Fruit fly (Drosophila melanogaster) whole organism, embryonic: ENCODE data around the gene kri.

Source experiments
- CG10959 ChIP-seq: fragments of 200-800 bp; sonication (Bioruptor generic); IDR thresholded peaks from 2 replicates; pipeline ENCODE4 v1.3.6; 2022; ENCODE audit warnings: missing biosample characterization, missing genetic modification characterization
- CG11504 ChIP-seq: fragments of 200-800 bp; sonication (Bioruptor generic); optimal IDR thresholded peaks from 3 replicates; lab custom pipeline; 2019; ENCODE audit warnings: missing biosample characterization, mild to moderate bottlenecking, missing genetic modification characterization, moderate library complexity
- CG13287 ChIP-seq: fragments of 200-800 bp; sonication (Bioruptor generic); IDR thresholded peaks from 2 replicates; pipeline ENCODE4 v1.3.6; 2022; ENCODE audit warnings: missing biosample characterization, missing genetic modification characterization; ENCODE audit not compliant: partially characterized antibody
- CG15269 ChIP-seq: fragments of 200-800 bp; sonication (Bioruptor generic); optimal IDR thresholded peaks from 2 replicates; lab custom pipeline; 2018; ENCODE audit warnings: missing biosample characterization, mild to moderate bottlenecking, missing genetic modification characterization, moderate library complexity
- CG15514 ChIP-seq: fragments of 200-800 bp; sonication (Bioruptor generic); optimal IDR thresholded peaks from 3 replicates; lab custom pipeline; 2017; ENCODE audit warnings: missing biosample characterization, missing genetic modification characterization, mild to moderate bottlenecking, moderate library complexity, missing genetic modification reagents
- CG15601 ChIP-seq: fragments of 200-800 bp; sonication (Bioruptor generic); optimal IDR thresholded peaks from 3 replicates; lab custom pipeline; 2019; ENCODE audit warnings: missing biosample characterization, mild to moderate bottlenecking, missing genetic modification characterization, moderate library complexity
- CG18764 ChIP-seq: fragments of 200-800 bp; sonication (Bioruptor generic); optimal IDR thresholded peaks from 3 replicates; lab custom pipeline; 2016; ENCODE audit warnings: missing biosample characterization, missing genetic modification characterization
- CG2116 ChIP-seq: fragments of 200-800 bp; sonication (Bioruptor generic); optimal IDR thresholded peaks from 3 replicates; lab custom pipeline; 2018; ENCODE audit warnings: missing biosample characterization, mild to moderate bottlenecking, missing genetic modification characterization
- CG3163 ChIP-seq: fragments of 200-800 bp; sonication (Bioruptor generic); optimal IDR thresholded peaks from 3 replicates; lab custom pipeline; 2016; ENCODE audit warnings: missing biosample characterization, missing genetic modification characterization
- CG32532 ChIP-seq: fragments of 200-800 bp; sonication (Bioruptor generic); IDR thresholded peaks from 2 replicates; pipeline ENCODE4 v1.3.6; 2022; ENCODE audit warnings: missing biosample characterization, missing genetic modification characterization
- CG33213 ChIP-seq: fragments of 200-800 bp; sonication (Bioruptor generic); optimal IDR thresholded peaks from 3 replicates; lab custom pipeline; 2016; ENCODE audit warnings: missing biosample characterization, missing genetic modification characterization
- CG34224 ChIP-seq: fragments of 200-800 bp; sonication (Bioruptor generic); IDR thresholded peaks from 3 replicates; pipeline ENCODE4 v1.3.6; 2022; ENCODE audit warnings: missing biosample characterization, missing genetic modification characterization; ENCODE audit not compliant: partially characterized antibody
- CG4707 ChIP-seq: fragments of 200-800 bp; sonication (Bioruptor generic); optimal IDR thresholded peaks from 2 replicates; lab custom pipeline; 2018; ENCODE audit warnings: missing biosample characterization, mild to moderate bottlenecking, missing genetic modification characterization, moderate library complexity
- CG6654 ChIP-seq: fragments of 200-800 bp; sonication (Bioruptor generic); optimal IDR thresholded peaks from 2 replicates; lab custom pipeline; 2017; ENCODE audit warnings: missing biosample characterization, mild to moderate bottlenecking, missing genetic modification characterization
- CG6689 ChIP-seq: fragments of 200-800 bp; sonication (Bioruptor generic); IDR thresholded peaks from 2 replicates; pipeline ENCODE4 v1.3.6; 2022; ENCODE audit warnings: missing biosample characterization, missing genetic modification characterization
- CG6791 ChIP-seq: fragments of 200-800 bp; sonication (Bioruptor generic); IDR thresholded peaks from 3 replicates; pipeline ENCODE4 v1.3.6; 2022; ENCODE audit warnings: missing biosample characterization, missing genetic modification characterization; ENCODE audit not compliant: partially characterized antibody
- E2f2 ChIP-seq: fragments of 200-800 bp; sonication (Bioruptor generic); IDR thresholded peaks from 2 replicates; pipeline ENCODE4 v1.3.6; 2022; ENCODE audit warnings: missing biosample characterization, missing genetic modification characterization
- Fer2 ChIP-seq: fragments of 200-800 bp; sonication (Bioruptor generic); optimal IDR thresholded peaks from 2 replicates; lab custom pipeline; 2018; ENCODE audit warnings: missing biosample characterization, mild to moderate bottlenecking, missing genetic modification characterization, moderate library complexity
- GATAe ChIP-seq: fragments of 200-800 bp; sonication (Bioruptor generic); conservative IDR thresholded peaks from 2 replicates; pipeline ENCODE4 v1.3.6; 2022; ENCODE audit warnings: missing biosample characterization, missing genetic modification characterization
- Hmr ChIP-seq: fragments of 200-800 bp; sonication (Bioruptor generic); optimal IDR thresholded peaks from 3 replicates; lab custom pipeline; 2017; ENCODE audit warnings: mild to moderate bottlenecking, missing biosample characterization, missing genetic modification reagents, missing genetic modification characterization
- Hr51 ChIP-seq, 2 experiments: fragments of 200-800 bp; sonication (Bioruptor generic); optimal IDR thresholded peaks; 2 replicates in 1 of 2; 3 replicates in 1 of 2; lab custom pipeline; 2016 to 2018; ENCODE audit warnings: missing biosample characterization in 2 of 2, missing genetic modification characterization in 2 of 2, mild to moderate bottlenecking in 1 of 2, moderate library complexity in 1 of 2
- Trl ChIP-seq, 3 experiments: fragments of >200 bp in 2 of 3; fragments of 200-800 bp in 1 of 3; sonication (Bioruptor generic) in 1 of 3; optimal IDR thresholded peaks; 2 replicates in 1 of 3; 3 replicates in 2 of 3; lab custom pipeline; 2016 to 2017; ENCODE audit warnings: missing biosample characterization in 1 of 3, missing genetic modification characterization in 1 of 3
- amos ChIP-seq: fragments of 200-800 bp; sonication (Bioruptor generic); IDR thresholded peaks from 2 replicates; pipeline ENCODE4 v1.3.6; 2022; ENCODE audit warnings: missing biosample characterization, missing genetic modification characterization; ENCODE audit not compliant: partially characterized antibody
- bigmax ChIP-seq: fragments of 200-800 bp; sonication (Bioruptor generic); optimal IDR thresholded peaks from 2 replicates; lab custom pipeline; 2018; ENCODE audit warnings: missing biosample characterization, mild to moderate bottlenecking, missing genetic modification characterization
- cad ChIP-seq: fragments of >200 bp; optimal IDR thresholded peaks from 2 replicates; lab custom pipeline; 2017; ENCODE audit warnings: missing biosample characterization, missing genetic modification characterization
- chinmo ChIP-seq: fragments of 200-800 bp; sonication (Bioruptor generic); IDR thresholded peaks from 4 replicates; pipeline ENCODE4 v1.3.6; 2022; ENCODE audit warnings: missing biosample characterization, missing genetic modification characterization; ENCODE audit not compliant: partially characterized antibody
- crol ChIP-seq: fragments of 200-800 bp; sonication (Bioruptor generic); IDR thresholded peaks from 2 replicates; pipeline ENCODE4 v1.3.6; 2022; ENCODE audit warnings: missing biosample characterization, missing genetic modification characterization
- en ChIP-seq: fragments of 200-800 bp; sonication (Bioruptor generic); optimal IDR thresholded peaks from 2 replicates; lab custom pipeline; 2016; ENCODE audit warnings: missing biosample characterization, missing genetic modification characterization
- exex ChIP-seq: fragments of 200-800 bp; sonication (Bioruptor generic); optimal IDR thresholded peaks from 4 replicates; lab custom pipeline; 2018; ENCODE audit warnings: missing biosample characterization, mild to moderate bottlenecking, missing genetic modification characterization, moderate library complexity
- fru ChIP-seq: fragments of >200 bp; optimal IDR thresholded peaks from 2 replicates; lab custom pipeline; 2017
- gcm ChIP-seq: fragments of 200-800 bp; sonication (Bioruptor generic); optimal IDR thresholded peaks from 2 replicates; lab custom pipeline; 2019; ENCODE audit warnings: missing biosample characterization, mild to moderate bottlenecking, missing genetic modification characterization, moderate library complexity
- gsb ChIP-seq: fragments of 200-800 bp; sonication (Bioruptor generic); IDR thresholded peaks from 2 replicates; pipeline ENCODE4 v1.3.6; 2022; ENCODE audit warnings: missing biosample characterization, missing genetic modification characterization
- hkb ChIP-seq, 2 experiments: fragments of 200-800 bp in 1 of 2; fragments of >200 bp in 1 of 2; sonication (Bioruptor generic) in 1 of 2; IDR thresholded peaks in 1 of 2; optimal IDR thresholded peaks in 1 of 2; 2 replicates each; pipeline versions ENCODE4 v1.3.6 to Lab custom; 2017 to 2022; ENCODE audit warnings: missing biosample characterization in 1 of 2, missing genetic modification characterization in 1 of 2
- knrl ChIP-seq: fragments of 200-800 bp; sonication (Bioruptor generic); IDR thresholded peaks from 3 replicates; pipeline ENCODE4 v1.3.6; 2022; ENCODE audit warnings: missing biosample characterization, missing genetic modification characterization; ENCODE audit not compliant: partially characterized antibody
- lmd ChIP-seq: fragments of 200-800 bp; sonication (Bioruptor generic); IDR thresholded peaks from 2 replicates; pipeline ENCODE4 v1.3.6; 2022; ENCODE audit warnings: missing biosample characterization, missing genetic modification characterization
- oc ChIP-seq: fragments of 200-800 bp; sonication (Bioruptor generic); optimal IDR thresholded peaks from 2 replicates; lab custom pipeline; 2018; ENCODE audit warnings: missing biosample characterization, mild to moderate bottlenecking, missing genetic modification characterization, moderate library complexity
- sens ChIP-seq: fragments of 200-800 bp; sonication (Bioruptor generic); peaks from one replicate; lab custom pipeline; 2016; ENCODE audit warnings: missing biosample characterization, missing genetic modification characterization
- seq ChIP-seq: fragments of 200-800 bp; sonication (Bioruptor generic); IDR thresholded peaks from 2 replicates; pipeline ENCODE4 v1.3.6; 2022; ENCODE audit warnings: missing biosample characterization, missing genetic modification characterization
- slbo ChIP-seq: fragments of 200-800 bp; sonication (Bioruptor generic); IDR thresholded peaks from 2 replicates; pipeline ENCODE4 v1.3.6; 2022; ENCODE audit warnings: missing biosample characterization, missing genetic modification characterization
- slou ChIP-seq: fragments of 200-800 bp; sonication (Bioruptor generic); optimal IDR thresholded peaks from 3 replicates; lab custom pipeline; 2016; ENCODE audit warnings: missing biosample characterization, missing genetic modification characterization
- stc ChIP-seq: fragments of 200-800 bp; sonication (Bioruptor generic); IDR thresholded peaks from 2 replicates; pipeline ENCODE4 v1.3.6; 2022; ENCODE audit warnings: missing biosample characterization, missing genetic modification characterization
- tin ChIP-seq: fragments of 200-800 bp; sonication (Bioruptor generic); optimal IDR thresholded peaks from 3 replicates; lab custom pipeline; 2016; ENCODE audit warnings: missing biosample characterization, missing genetic modification characterization
- tna ChIP-seq: fragments of 200-800 bp; sonication (Bioruptor generic); IDR thresholded peaks from 2 replicates; pipeline ENCODE4 v1.3.6; 2022; ENCODE audit warnings: missing biosample characterization, missing genetic modification characterization; ENCODE audit not compliant: partially characterized antibody
- unc-4 ChIP-seq: fragments of 200-800 bp; sonication (Bioruptor generic); IDR thresholded peaks from 2 replicates; pipeline ENCODE4 v1.3.6; 2022; ENCODE audit warnings: missing biosample characterization, missing genetic modification characterization; ENCODE audit not compliant: partially characterized antibody
- wdn ChIP-seq: fragments of 200-800 bp; sonication (Bioruptor generic); IDR thresholded peaks from 2 replicates; pipeline ENCODE4 v1.3.6; 2022; ENCODE audit warnings: missing biosample characterization, missing genetic modification characterization
- wek ChIP-seq: fragments of 200-800 bp; sonication (Bioruptor generic); optimal IDR thresholded peaks from 3 replicates; lab custom pipeline; 2018; ENCODE audit warnings: missing biosample characterization, mild to moderate bottlenecking, missing genetic modification characterization, moderate library complexity

The kri gene

dm6 chr3L:5796493-5796998 is 14.2 kb upstream of the kri start, which contains the start of gene Tektin-C (continued):
- no peak for TF ChIP-seq CG15514 (GFP tag; lab: Kevin White, UChicago)
- TF ChIP-seq wdn (GFP tag; lab: Robert Waterston, UW), result no peak
- no peak for TF ChIP-seq CG3163
- no peak for TF ChIP-seq CG15269 (tag; lab: Kevin White, UChicago)
- TF ChIP-seq hkb (optimal IDR thresholded peaks at IDR 0.05; lab: Kevin White, UChicago), result no peak
- no peak for TF ChIP-seq hkb (GFP tag; IDR thresholded peaks at IDR 0.05; lab: Robert Waterston, UW)
- no peak for TF ChIP-seq CG6689 (GFP tag; lab: Robert Waterston, UW)
- TF ChIP-seq oc (tag; lab: Kevin White, UChicago), result no peak
- TF ChIP-seq Fer2 (tag; lab: Kevin White, UChicago), result no peak
- TF ChIP-seq lmd (GFP tag; lab: Robert Waterston, UW), result peak; percentile 43
- TF ChIP-seq Hr51 (GFP tag; optimal IDR thresholded peaks at IDR 0.05; lab: Kevin White, UChicago), result no peak
- no peak for TF ChIP-seq Hmr (GFP tag; lab: Kevin White, UChicago)
- TF ChIP-seq chinmo, result no peak
- no peak for TF ChIP-seq exex (tag; lab: Kevin White, UChicago)
- TF ChIP-seq, all 482 proteins: peak for 37

dm6 chr3L:5797274-5797673 is 13.5 kb upstream of the kri start:
- TF ChIP-seq amos (peak; percentile 25; the same call in 1 of the 2 replicates), cad (peak; percentile 70), fru (lab: Kevin White, UChicago) (no peak), E2f2 (GFP tag; lab: Robert Waterston, UW) (0 out of 2 replicates have a peak, but pooled peaks have one; percentile 6), Trl (optimal IDR thresholded peaks at IDR 0.05; lab: Kevin White, UChicago) (no peak), Trl (GFP tag; optimal IDR thresholded peaks at IDR 0.05; lab: Kevin White, UChicago) (no peak), gsb (GFP tag; lab: Robert Waterston, UW) (no peak), CG13287 (GFP tag; lab: Robert Waterston, UW) (peak; percentile 31; the same call in 1 of the 2 replicates), en (GFP tag; lab: Kevin White, UChicago) (no peak), knrl (GFP tag; lab: Robert Waterston, UW) (0 out of 3 replicates have a peak, but pooled peaks have one; percentile 21), CG32532 (peak; percentile 23; the same call in 1 of the 2 replicates), CG34224 (GFP tag; lab: Robert Waterston, UW) (peak; percentile 37; the same call in 1 of the 3 replicates), tna (GFP tag; lab: Robert Waterston, UW) (peak; percentile 29; the same call in 1 of the 2 replicates), CG6654 (GFP tag; lab: Kevin White, UChicago) (peak; percentile 98), hkb (optimal IDR thresholded peaks at IDR 0.05; lab: Kevin White, UChicago) (no peak), hkb (GFP tag; IDR thresholded peaks at IDR 0.05; lab: Robert Waterston, UW) (no peak), CG2116 (GFP tag; lab: Kevin White, UChicago) (no peak), sens (peak; percentile 20), CG4707 (GFP tag; lab: Kevin White, UChicago) (no peak), chinmo (peak; percentile 68; the same call in 1 of the 4 replicates), CG6791 (GFP tag; lab: Robert Waterston, UW) (0 out of 3 replicates have a peak, but pooled peaks have one; percentile 25), tin (GFP tag; lab: Kevin White, UChicago) (no peak), crol (peak; percentile 87), gcm (GFP tag; lab: Kevin White, UChicago) (peak; percentile 34), slbo (no peak)

- TF ChIP-seq slou (no peak), stc (GFP tag; lab: Robert Waterston, UW) (0 out of 2 replicates have a peak, but pooled peaks have one; percentile 6), CG18764 (no peak), Fer2 (tag; lab: Kevin White, UChicago) (no peak), wek (GFP tag; lab: Kevin White, UChicago) (no peak), CG33213 (GFP tag; lab: Kevin White, UChicago) (no peak), CG15601 (tag; lab: Kevin White, UChicago) (no peak), unc-4 (GFP tag; lab: Robert Waterston, UW) (no peak), CG10959 (GFP tag; lab: Robert Waterston, UW) (0 out of 2 replicates have a peak, but pooled peaks have one; percentile 17), CG11504 (tag; lab: Kevin White, UChicago) (no peak), bigmax (no peak), GATAe (no peak), seq (GFP tag; lab: Robert Waterston, UW) (no peak)
Observed at dm6 chr3L:5802063-5802531, 8.7 kb upstream of the kri start.
